Fruit fly (Drosophila melanogaster) Kc167 (cell line): Measurements from ENCODE around the gene Mrp5.

Experiments
- Myc ChIP-seq: fragments of >200 bp; optimal IDR thresholded peaks from 2 replicates; lab custom pipeline; 2017; ENCODE audit warnings: missing external identifiers
- Sin3A ChIP-seq: fragments of >200 bp; optimal IDR thresholded peaks from 2 replicates; lab custom pipeline; 2018; ENCODE audit warnings: missing external identifiers
- h ChIP-seq: fragments of >200 bp; optimal IDR thresholded peaks from 3 replicates; lab custom pipeline; 2018; ENCODE audit warnings: missing external identifiers
- insv ChIP-seq: fragments of >200 bp; optimal IDR thresholded peaks from 3 replicates; lab custom pipeline; 2018; ENCODE audit warnings: missing external identifiers
- psq ChIP-seq: fragments of >200 bp; optimal IDR thresholded peaks from 2 replicates; lab custom pipeline; 2017; ENCODE audit warnings: missing external identifiers
- ttk ChIP-seq: sonication (Bioruptor generic); optimal IDR thresholded peaks from 2 replicates; lab custom pipeline; 2017; ENCODE audit warnings: missing external identifiers

Gene Mrp5

DNA sequence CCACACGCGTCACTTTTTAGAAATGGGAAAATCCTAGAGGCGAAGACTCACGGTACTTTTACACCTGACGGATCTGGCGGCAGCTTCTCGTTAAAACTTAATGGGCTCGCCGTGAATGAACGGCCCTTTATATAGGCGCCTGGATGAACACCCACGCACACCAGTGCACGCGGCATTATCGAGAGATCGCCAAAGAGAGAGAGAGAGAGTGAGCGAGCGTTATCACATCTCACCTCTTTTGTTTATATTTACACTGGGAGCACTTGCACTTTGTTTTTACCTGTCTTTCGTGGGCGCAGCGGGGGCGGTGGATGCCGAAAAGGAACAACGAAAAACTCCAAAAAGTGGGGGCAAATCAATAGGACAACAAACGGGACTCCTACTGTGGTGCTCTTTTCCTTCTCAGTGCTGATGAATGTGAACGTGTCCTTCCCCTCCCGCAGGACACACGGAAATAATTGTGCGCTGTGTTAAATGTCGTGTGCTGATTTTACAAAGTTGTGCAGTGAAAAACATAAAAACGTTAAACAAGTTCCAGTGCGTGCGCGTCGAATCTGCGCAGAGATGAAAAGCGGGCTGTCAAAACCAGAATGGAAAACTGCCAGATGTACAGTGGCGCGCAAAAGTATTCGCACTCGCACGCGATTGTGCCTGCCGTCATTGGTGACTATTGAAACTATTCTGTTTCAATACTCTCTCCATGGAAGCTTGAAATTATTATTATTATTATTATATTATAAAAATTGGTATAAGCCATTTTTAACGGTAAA, at the start of gene Mrp5:
TSS of gene Mrp5 (minus strand) at position 561 of the 770 bp plus-strand sequence.
- TF ChIP-seq h (no peak), Myc (lab: Kevin White, UChicago) (no peak), ttk (lab: Kevin White, UChicago) (no peak), Sin3A (lab: Kevin White, UChicago) (no peak), psq (lab: Kevin White, UChicago) (no peak), insv (lab: Kevin White, UChicago) (no peak)

DNA sequence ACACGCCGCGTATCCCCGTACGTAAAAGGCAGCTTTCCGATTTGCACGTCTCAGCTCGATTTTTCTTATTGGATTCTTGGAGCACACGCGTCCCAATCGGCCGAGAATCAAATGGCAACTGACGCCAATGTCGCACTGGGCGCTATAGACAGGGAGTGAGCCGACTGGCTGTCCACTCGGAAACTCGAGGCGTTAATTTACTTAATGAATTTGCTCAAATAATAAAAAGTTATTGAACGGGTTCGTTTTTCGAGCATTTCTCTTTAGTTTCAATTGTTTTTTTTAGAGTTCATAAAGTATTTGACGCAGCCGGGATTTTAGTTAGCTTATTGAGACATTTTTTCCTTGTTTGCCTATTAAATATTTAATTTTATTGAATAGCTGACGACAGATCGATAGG, 49.8 kb upstream of the Mrp5 start, which contains the start of gene CG4462:
TSS of gene CG4462 (minus strand) at position 101 of the 400 bp plus-strand sequence.
- TF ChIP-seq ttk (lab: Kevin White, UChicago) (no peak), insv (lab: Kevin White, UChicago) (no peak), psq (lab: Kevin White, UChicago) (no peak), h (no peak), Myc (lab: Kevin White, UChicago) (no peak), Sin3A (lab: Kevin White, UChicago) (no peak)

DNA sequence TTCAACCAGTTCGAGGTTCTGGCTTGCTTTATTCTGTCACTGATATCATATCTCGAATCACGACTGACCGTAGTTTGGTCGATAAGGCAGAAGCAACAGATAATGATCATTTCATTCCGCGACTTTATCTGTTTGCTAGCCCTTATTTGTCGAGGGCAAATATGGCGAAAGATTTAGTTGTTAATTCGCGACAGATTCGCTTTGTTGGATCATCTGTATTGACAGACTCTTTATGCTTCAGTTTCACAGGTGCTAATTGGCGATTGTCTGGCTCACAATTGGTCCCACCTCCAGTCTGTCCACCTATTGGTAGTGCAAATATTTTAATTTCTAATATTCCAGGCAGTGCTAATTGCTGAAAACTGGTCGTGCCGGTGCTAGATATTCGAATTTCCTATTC, 48.9 kb upstream of the Mrp5 start:
- no peak for TF ChIP-seq ttk (lab: Kevin White, UChicago)
- TF ChIP-seq insv (lab: Kevin White, UChicago): no peak
- no peak for TF ChIP-seq h
- TF ChIP-seq psq (lab: Kevin White, UChicago): no peak
- TF ChIP-seq Myc (lab: Kevin White, UChicago): no peak
- TF ChIP-seq Sin3A (lab: Kevin White, UChicago): no peak

DNA sequence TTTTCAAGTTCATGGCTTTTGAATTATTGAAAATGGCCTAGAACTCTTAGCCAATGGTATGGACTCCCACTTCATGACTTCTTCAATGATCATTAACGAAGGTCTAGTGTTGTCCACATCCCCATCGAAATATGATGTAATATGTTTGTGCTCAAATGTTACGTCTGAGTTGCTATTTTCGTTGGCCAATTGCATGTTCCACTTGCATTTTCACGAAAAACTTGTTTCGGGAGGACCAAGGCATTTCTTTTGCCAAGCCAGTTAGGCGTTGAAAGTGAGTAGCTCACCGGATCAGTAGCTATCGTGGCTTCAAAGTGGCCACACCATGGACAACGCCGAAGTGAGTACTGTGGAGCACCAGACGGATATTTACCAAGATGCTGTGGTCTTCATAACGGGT, 42.7 kb upstream of the Mrp5 start, which contains the start of gene CG4770:
TSS of gene CG4770 (plus strand) at position 301 of the 400 bp plus-strand sequence.
- TF ChIP-seq h (no peak), Myc (lab: Kevin White, UChicago) (no peak), ttk (lab: Kevin White, UChicago) (no peak), psq (lab: Kevin White, UChicago) (no peak), insv (lab: Kevin White, UChicago) (no peak), Sin3A (lab: Kevin White, UChicago) (no peak)

DNA sequence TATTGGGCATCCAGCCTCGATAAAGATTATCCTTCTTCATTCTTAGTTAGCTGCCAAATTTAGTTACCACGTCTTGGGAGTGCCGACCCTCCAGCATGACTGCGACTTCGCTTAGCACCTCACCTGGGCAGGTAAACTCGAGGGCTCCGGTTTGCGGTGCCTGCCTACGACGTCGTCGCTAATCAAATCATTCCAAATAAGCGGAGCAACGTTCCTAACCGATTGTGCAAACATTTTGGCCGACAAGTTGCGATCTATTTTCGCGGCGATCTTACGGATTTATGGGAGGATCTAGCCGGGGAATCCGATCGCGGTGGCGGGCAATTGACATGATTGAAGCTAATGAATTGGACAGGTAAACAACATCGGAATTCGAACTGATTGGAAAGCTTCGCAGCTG, 42.3 kb upstream of the Mrp5 start, which contains the start of gene CG4465:
TSS of gene CG4465 (minus strand) at position 101 of the 400 bp plus-strand sequence.
- TF ChIP-seq psq (lab: Kevin White, UChicago) (no peak), Myc (lab: Kevin White, UChicago) (no peak), insv (lab: Kevin White, UChicago) (no peak), h (no peak), ttk (lab: Kevin White, UChicago) (no peak), Sin3A (lab: Kevin White, UChicago) (no peak)

DNA sequence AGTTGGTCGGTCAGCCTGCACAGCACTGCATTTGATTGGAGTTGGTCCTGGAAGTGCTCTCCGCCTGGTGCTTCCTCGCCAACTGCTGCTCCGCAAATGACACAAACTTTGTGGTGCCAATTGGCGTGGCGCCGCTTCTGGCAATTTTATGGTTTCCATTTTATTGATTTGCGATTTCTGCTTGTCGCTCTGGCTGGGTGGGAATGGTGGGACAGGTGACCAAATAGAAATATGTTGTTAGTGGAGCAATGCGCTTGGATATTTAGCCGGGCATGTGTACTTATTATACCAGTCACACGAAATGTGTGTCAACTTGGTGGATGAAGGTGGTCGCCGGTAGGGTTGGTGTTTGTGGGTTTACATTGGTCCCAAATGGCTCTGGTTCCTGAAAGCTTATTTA, 39.8 kb upstream of the Mrp5 start, which contains the start of the genes Xport-A and Xport-B:
TSS of gene Xport-A (minus strand) at position 101 of the 400 bp plus-strand sequence.
TSS of gene Xport-B (minus strand) at position 101 of the 400 bp plus-strand sequence.
- TF ChIP-seq h: no peak
- TF ChIP-seq ttk (lab: Kevin White, UChicago): no peak
- TF ChIP-seq insv (lab: Kevin White, UChicago): no peak
- TF ChIP-seq Myc (lab: Kevin White, UChicago): no peak
- no peak for TF ChIP-seq Sin3A (lab: Kevin White, UChicago)
- TF ChIP-seq psq (lab: Kevin White, UChicago): no peak

DNA sequence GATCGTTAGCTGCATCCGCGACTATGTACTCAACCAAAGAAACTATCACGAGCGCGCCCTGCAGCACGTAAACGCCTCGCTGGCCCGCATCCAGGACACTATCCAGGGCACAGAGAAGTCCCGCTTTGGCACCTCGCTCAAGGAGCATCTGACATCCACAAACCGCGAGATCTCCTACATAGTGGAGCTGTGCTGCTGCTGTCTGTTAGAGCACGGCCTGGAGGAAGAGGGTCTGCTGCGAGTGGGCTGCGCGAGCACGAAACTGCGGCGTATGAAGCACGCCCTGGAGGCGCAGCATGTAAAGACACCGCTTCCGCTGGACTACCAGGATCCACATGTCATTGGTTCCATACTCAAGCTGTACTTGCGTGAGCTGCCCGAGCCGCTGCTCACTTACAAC, 35.6 kb upstream of the Mrp5 start:
- TF ChIP-seq psq (lab: Kevin White, UChicago) (no peak), Sin3A (lab: Kevin White, UChicago) (no peak), ttk (lab: Kevin White, UChicago) (no peak), insv (lab: Kevin White, UChicago) (no peak), Myc (lab: Kevin White, UChicago) (no peak), h (no peak)

DNA sequence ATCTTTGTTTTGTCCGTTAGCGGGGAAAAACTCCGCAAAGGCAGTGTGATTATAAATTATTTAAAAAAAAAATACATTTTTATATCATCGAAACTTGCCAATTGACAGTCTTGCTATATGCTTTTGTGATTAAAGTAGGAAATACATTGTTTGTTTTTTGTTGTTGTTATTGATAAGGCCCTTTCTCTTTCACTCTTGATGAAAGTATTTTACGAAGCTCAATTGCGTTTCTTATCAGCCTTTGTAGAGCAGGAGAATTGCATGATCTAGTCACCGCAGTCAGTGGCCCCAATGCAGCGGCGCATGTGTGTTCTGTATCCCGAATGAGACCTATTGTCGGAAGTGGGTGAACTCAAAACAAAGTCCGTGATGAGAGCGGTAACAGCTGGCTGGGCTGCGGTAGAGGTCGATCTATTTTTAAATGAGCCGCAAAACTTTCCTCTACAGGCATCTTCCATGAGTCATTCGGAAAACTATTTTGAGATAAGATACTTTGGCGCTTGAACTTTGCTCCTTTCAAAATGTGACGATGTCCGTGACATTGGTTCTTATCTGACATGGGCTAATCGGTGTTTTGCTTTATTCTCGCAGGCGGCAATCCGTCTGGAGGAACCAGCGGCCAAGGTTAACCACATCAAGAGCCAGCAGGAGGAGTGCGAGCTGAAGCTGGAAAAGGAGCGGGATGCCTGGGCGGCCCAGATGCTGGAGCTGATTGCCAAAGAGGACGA, 35.0 kb upstream of the Mrp5 start:
- TF ChIP-seq Myc (lab: Kevin White, UChicago) (no peak), psq (lab: Kevin White, UChicago) (no peak), h (no peak), insv (lab: Kevin White, UChicago) (no peak), Sin3A (lab: Kevin White, UChicago) (no peak), ttk (lab: Kevin White, UChicago) (no peak)

DNA sequence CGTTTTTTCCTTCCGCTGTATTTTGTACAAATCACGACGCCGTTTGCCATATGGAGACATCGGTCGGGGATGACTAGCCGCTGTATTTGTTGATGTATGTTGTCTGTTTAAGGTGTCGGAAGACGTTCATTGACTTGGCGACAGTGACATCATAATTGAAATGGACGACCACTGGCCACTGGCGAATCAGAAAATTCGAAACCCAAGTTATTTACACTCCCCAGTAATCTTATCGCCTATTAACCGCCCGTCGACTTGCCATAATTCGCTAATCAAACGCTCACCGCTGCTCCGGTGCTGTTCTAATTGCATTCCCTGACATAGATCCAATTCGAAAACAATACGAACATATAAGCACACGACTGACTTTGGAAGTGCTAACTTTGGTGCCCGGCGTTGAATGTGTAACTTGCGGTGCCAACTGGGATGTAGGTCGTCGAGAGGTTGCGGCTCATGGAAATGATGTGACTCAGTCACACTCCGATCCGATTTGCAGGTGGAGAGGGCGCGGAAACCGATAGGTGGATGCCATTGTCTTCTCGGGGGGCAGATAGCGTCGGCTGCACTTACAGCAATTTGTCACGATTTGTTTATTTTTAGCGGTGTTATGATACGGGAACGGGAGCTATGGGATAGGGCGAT, 34.2 kb upstream of the Mrp5 start:
- no peak for TF ChIP-seq h
- TF ChIP-seq insv (lab: Kevin White, UChicago): no peak
- no peak for TF ChIP-seq Myc (lab: Kevin White, UChicago)

DNA sequence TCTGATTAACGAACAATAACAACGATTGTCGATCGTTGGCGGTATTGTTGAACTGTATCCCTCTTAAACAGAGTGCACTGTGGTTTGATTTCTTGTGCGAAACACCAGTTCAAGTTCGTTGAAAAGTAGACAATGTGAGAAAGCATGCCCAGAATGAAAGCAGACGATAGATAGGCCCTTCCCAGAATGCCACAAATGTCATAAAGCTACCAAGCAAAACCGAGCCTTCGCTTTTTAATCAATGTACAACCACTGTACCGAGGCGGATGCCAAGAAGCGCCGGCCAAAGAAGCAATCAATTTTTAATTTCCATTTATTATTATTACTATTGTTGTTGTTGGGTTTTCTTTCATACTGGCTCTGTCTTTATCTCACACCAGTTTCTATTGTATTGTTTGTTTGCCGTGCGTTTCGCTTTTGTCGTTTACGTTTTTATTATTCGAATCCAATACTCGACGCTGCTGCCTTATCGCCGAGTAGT, 33.4 kb upstream of the Mrp5 start:
- TF ChIP-seq psq (lab: Kevin White, UChicago): no peak
- TF ChIP-seq Sin3A (lab: Kevin White, UChicago): no peak
- no peak for TF ChIP-seq h
- no peak for TF ChIP-seq Myc (lab: Kevin White, UChicago)
- TF ChIP-seq ttk (lab: Kevin White, UChicago): no peak
- no peak for TF ChIP-seq insv (lab: Kevin White, UChicago)

DNA sequence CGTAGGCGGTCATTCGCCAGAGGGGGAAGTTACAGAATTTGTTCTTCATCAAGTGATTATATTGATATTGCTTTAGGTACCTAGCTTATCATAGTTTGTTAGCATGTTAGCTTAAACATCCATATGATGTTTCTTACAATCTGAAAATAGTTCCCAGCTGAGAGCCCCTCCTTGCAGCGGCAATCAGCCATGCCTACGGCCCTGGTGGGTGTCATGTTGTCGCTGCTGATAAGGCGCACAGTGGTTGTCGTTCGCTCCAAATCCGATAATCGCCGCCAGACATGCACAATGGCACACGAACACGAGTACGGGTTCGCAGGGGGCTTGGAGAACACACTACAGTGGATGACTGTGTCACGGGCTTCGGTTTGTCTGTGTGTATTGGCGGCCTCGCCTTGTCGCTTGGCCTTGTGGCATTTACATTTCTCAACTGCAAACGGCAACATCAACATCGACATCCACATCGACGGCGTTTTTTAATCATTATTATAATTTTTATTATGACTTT, 30.5 kb upstream of the Mrp5 start:
- TF ChIP-seq psq (lab: Kevin White, UChicago): no peak
- no peak for TF ChIP-seq Sin3A (lab: Kevin White, UChicago)
- no peak for TF ChIP-seq Myc (lab: Kevin White, UChicago)
